Fruit fly (Drosophila melanogaster): ENCODE results near the gene Hsp60A.
A peak's percentile ranks its signal among the peaks of the same experiment; 100 is the strongest.

Gene Hsp60A

DNA sequence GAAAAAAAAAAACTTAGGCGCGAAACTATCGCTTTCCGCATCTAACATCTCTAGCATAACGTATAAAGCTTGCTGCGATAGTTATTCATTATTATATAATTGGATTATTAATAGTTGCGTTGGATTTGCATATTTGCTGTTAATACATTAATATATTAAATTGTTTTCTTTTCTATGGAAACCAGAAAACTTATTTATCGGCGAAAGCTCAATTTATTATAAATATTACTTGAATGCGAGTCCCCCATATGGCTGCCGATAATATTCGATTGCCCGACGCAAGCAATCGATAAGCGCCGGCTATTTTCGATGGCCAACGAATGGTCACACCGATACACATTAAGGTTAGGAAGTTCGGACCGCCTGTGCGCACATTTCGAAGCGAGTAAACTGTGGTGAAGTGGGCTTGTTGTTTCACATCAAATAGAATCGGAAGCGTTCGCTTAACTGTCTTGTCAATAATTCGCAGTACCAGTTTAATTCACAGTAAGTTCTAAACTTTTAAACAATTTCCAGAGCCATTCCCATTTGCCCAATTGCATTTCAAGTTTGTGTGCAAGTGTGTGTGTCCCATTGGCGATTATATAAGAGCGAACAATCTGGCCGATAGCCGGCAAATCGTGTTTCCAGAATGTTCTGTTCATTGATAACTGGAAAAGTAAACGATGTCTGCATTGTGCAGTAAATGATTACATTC lies at the start of gene Hsp60A (continued):
- TF ChIP-seq her (GFP tag; optimal IDR thresholded peaks at IDR 0.05) = no peak
- TF ChIP-seq Oaz (GFP tag; IDR thresholded peaks at IDR 0.05) = no peak
- no peak for TF ChIP-seq Asciz (GFP tag; optimal IDR thresholded peaks at IDR 0.05)
- TF ChIP-seq Optix (GFP tag; IDR thresholded peaks at IDR 0.05) = no peak
- TF ChIP-seq trh (GFP tag; optimal IDR thresholded peaks at IDR 0.05) = no peak
- TF ChIP-seq CG6813 (GFP tag; optimal IDR thresholded peaks at IDR 0.05) = no peak
- TF ChIP-seq MTF-1 (GFP tag; optimal IDR thresholded peaks at IDR 0.05; ENCODE audit: borderline replicate concordance) = no peak
- TF ChIP-seq Xrp1 (GFP tag; IDR thresholded peaks at IDR 0.05) = peak; percentile 28; the same call in 1 of the 2 replicates
- peak; percentile 58 for TF ChIP-seq Ptx1 (GFP tag; IDR thresholded peaks at IDR 0.05)
- TF ChIP-seq CG10654 (GFP tag; optimal IDR thresholded peaks at IDR 0.05) = peak; percentile 23
- 0 out of 2 replicates have a peak, but pooled peaks have one; percentile 15 for TF ChIP-seq CG4730 (GFP tag; IDR thresholded peaks at IDR 0.05)
- no peak for TF ChIP-seq Kr (GFP tag; optimal IDR thresholded peaks at IDR 0.05)
- TF ChIP-seq CG11560 (tag; IDR thresholded peaks at IDR 0.05) = peak; percentile 98
- TF ChIP-seq Side (GFP tag; optimal IDR thresholded peaks at IDR 0.05) = no peak
- no peak for TF ChIP-seq org-1 (GFP tag; optimal IDR thresholded peaks at IDR 0.05)
- peak; percentile 6 for TF ChIP-seq Nf-YB (GFP tag; optimal IDR thresholded peaks at IDR 0.05)
- no peak for TF ChIP-seq CkIIα-i1 (GFP tag; IDR thresholded peaks at IDR 0.05)
- no peak for TF ChIP-seq CG6765 (GFP tag; optimal IDR thresholded peaks at IDR 0.05)
- TF ChIP-seq CG12659 (GFP tag; optimal IDR thresholded peaks at IDR 0.05) = peak; percentile 54
- peak; percentile 69 for TF ChIP-seq CoRest (tag; optimal IDR thresholded peaks at IDR 0.05)
- TF ChIP-seq chm (GFP tag; IDR thresholded peaks at IDR 0.05) = no peak; the same call in 1 of the 2 replicates
- TF ChIP-seq rib (GFP tag; IDR thresholded peaks at IDR 0.05) = no peak
- peak; percentile 63 for TF ChIP-seq CG2120 (GFP tag; optimal IDR thresholded peaks at IDR 0.05)
- no peak for TF ChIP-seq mirr (GFP tag; optimal IDR thresholded peaks at IDR 0.05)
- TF ChIP-seq dysf (GFP tag; IDR thresholded peaks at IDR 0.05) = no peak; the same call in 2 of the 3 replicates
- peak; percentile 34 for TF ChIP-seq Lhr (GFP tag; optimal IDR thresholded peaks at IDR 0.05)
- TF ChIP-seq chinmo (GFP tag; IDR thresholded peaks at IDR 0.05; ENCODE audit: partially characterized antibody) = peak; percentile 61; the same call in 1 of the 4 replicates
- TF ChIP-seq CG15514 (GFP tag; optimal IDR thresholded peaks at IDR 0.05) = peak; percentile 76
- peak; percentile 34 for TF ChIP-seq CG4424 (GFP tag; optimal IDR thresholded peaks at IDR 0.05)
- TF ChIP-seq CG4820 (GFP tag; optimal IDR thresholded peaks at IDR 0.05) = peak; percentile 44
- no peak for TF ChIP-seq p53 (GFP tag; optimal IDR thresholded peaks at IDR 0.05)
- no peak for TF ChIP-seq gt (GFP tag; IDR thresholded peaks at IDR 0.05)
- TF ChIP-seq CG14050 (GFP tag; IDR thresholded peaks at IDR 0.05) = no peak
- no peak for TF ChIP-seq CG11093 (GFP tag; IDR thresholded peaks at IDR 0.05)
- no peak for TF ChIP-seq pho (GFP tag; optimal IDR thresholded peaks at IDR 0.05)
- TF ChIP-seq Awh (GFP tag; IDR thresholded peaks at IDR 0.05) = no peak
- no peak for TF ChIP-seq twi (tag; optimal IDR thresholded peaks at IDR 0.05)
- no peak for TF ChIP-seq jing (GFP tag; optimal IDR thresholded peaks at IDR 0.05)
- TF ChIP-seq chn (GFP tag; optimal IDR thresholded peaks at IDR 0.05) = peak; percentile 37
- TF ChIP-seq amos (GFP tag; IDR thresholded peaks at IDR 0.05; ENCODE audit: partially characterized antibody) = peak; percentile 75
- TF ChIP-seq dmrt11E (tag; optimal IDR thresholded peaks at IDR 0.05) = peak; percentile 33
- no peak for TF ChIP-seq kah (GFP tag; optimal IDR thresholded peaks at IDR 0.05)
- TF ChIP-seq CG2202 (tag; optimal IDR thresholded peaks at IDR 0.05) = no peak
- no peak for TF ChIP-seq CG6683 (GFP tag; optimal IDR thresholded peaks at IDR 0.05)
- no peak for TF ChIP-seq CG12219 (GFP tag; optimal IDR thresholded peaks at IDR 0.05)
- TF ChIP-seq dm (GFP tag; optimal IDR thresholded peaks at IDR 0.05) = no peak
- TF ChIP-seq pnt (GFP tag; optimal IDR thresholded peaks at IDR 0.05) = no peak
- TF ChIP-seq pan (optimal IDR thresholded peaks at IDR 0.05) = no peak
- peak in 1 of 2 experiments; percentile 39 for TF ChIP-seq pan (GFP tag; optimal IDR thresholded peaks at IDR 0.05 in 1 of 2, IDR thresholded peaks at IDR 0.05 in 1 of 2)
- TF ChIP-seq luna (GFP tag; optimal IDR thresholded peaks at IDR 0.05) = no peak
